Worm (Caenorhabditis elegans) whole organism, L1 larva: ENCODE results near the gene snap-29.

Source experiments
- C04F5.9 ChIP-seq: sonication (generic microtip); optimal IDR thresholded peaks from 2 replicates; lab custom pipeline; 2016; ENCODE audit warnings: missing genetic modification characterization, missing compliant biosample characterization
- Y116A8C.19 ChIP-seq: sonication (generic microtip); optimal IDR thresholded peaks from 2 replicates; lab custom pipeline; 2016; ENCODE audit warnings: missing compliant biosample characterization, missing genetic modification characterization, borderline replicate concordance
- ceh-63 ChIP-seq: fragments of 200-800 bp; sonication (Bioruptor generic); optimal IDR thresholded peaks from 2 replicates; lab custom pipeline; 2018; ENCODE audit warnings: mild to moderate bottlenecking, missing genetic modification characterization, missing compliant biosample characterization
- ceh-82 ChIP-seq, 3 experiments: fragments of 150-350 bp in 1 of 3; sonication (generic microtip) in 2 of 3; optimal IDR thresholded peaks; 2 replicates each; lab custom pipeline; 2014 to 2017; ENCODE audit warnings: missing biosample characterization in 3 of 3, missing genetic modification characterization in 3 of 3
- efl-1 ChIP-seq, 4 experiments: fragments of 150-350 bp; optimal IDR thresholded peaks in 3 of 4; peaks in 1 of 4; 1 replicate in 1 of 4; 2 replicates in 3 of 4; lab custom pipeline; 2014; ENCODE audit warnings: missing biosample characterization in 2 of 4, missing genetic modification characterization in 2 of 4, missing genetic modification reagents in 2 of 4
- elt-3 ChIP-seq, 6 experiments: fragments of 150-350 bp in 1 of 6; sonication (generic microtip); optimal IDR thresholded peaks; 2 replicates each; lab custom pipeline; 2017 to 2018; ENCODE audit warnings: missing biosample characterization in 6 of 6, missing genetic modification characterization in 6 of 6, inconsistent platforms in 1 of 6
- irx-1 ChIP-seq: sonication (generic microtip); optimal IDR thresholded peaks from 2 replicates; lab custom pipeline; 2016; ENCODE audit warnings: missing genetic modification characterization, missing compliant biosample characterization
- mef-2 ChIP-seq: fragments of 150-350 bp; optimal IDR thresholded peaks from 2 replicates; lab custom pipeline; 2014; ENCODE audit warnings: missing biosample characterization, missing genetic modification characterization
- nhr-28 ChIP-seq: fragments of 150-350 bp; optimal IDR thresholded peaks from 2 replicates; lab custom pipeline; 2014; ENCODE audit warnings: missing biosample characterization, missing genetic modification characterization
- nhr-76 ChIP-seq: sonication (generic microtip); optimal IDR thresholded peaks from 2 replicates; lab custom pipeline; 2017; ENCODE audit warnings: missing biosample characterization, missing genetic modification characterization
- skn-1 ChIP-seq: fragments of 150-350 bp; optimal IDR thresholded peaks from 2 replicates; lab custom pipeline; 2014; ENCODE audit warnings: missing biosample characterization, missing genetic modification characterization
- unc-130 ChIP-seq: fragments of 150-350 bp; optimal IDR thresholded peaks from 2 replicates; lab custom pipeline; 2017; ENCODE audit warnings: missing biosample characterization, missing genetic modification characterization, inconsistent platforms
- vab-15 ChIP-seq: sonication (generic microtip); optimal IDR thresholded peaks from 2 replicates; lab custom pipeline; 2017; ENCODE audit warnings: missing genotype, mild to moderate bottlenecking, missing genetic modification characterization, missing compliant biosample characterization
- xbp-1 ChIP-seq: sonication (generic microtip); optimal IDR thresholded peaks from 2 replicates; lab custom pipeline; 2016; ENCODE audit warnings: missing genetic modification characterization, missing compliant biosample characterization

DNA sequence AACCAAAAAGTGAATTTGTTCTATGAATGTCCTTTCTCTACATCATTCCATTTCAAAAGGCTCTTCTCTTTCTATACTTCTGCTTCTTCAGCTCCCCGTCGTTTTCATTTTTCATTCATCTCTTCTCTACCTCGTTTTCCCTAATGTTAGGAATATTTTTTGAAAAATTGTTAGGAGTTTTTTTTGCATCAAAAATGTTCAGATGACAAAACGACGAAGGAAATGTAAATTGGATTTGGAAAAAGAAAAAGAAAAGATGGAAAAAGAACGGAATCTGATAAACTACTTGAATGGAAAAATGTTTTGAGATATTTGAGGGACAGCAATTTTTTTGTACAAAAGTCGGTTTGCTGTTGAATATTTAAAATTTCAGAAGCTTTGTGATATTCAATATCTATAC lies 31.3 kb upstream of the snap-29 start:
- TF ChIP-seq nhr-76 (tag; lab: Kevin White, UChicago) (no peak), nhr-28 (tag; lab: Kevin White, UChicago) (no peak), Y116A8C.19 (no peak), xbp-1 (tag; lab: Kevin White, UChicago) (no peak), ceh-63 (no peak), unc-130 (tag; lab: Kevin White, UChicago) (no peak), C04F5.9 (tag; lab: Kevin White, UChicago) (no peak), vab-15 (tag; lab: Kevin White, UChicago) (no peak), irx-1 (tag; lab: Kevin White, UChicago) (no peak), mef-2 (tag; lab: Kevin White, UChicago) (no peak), ceh-82 (tag; optimal IDR thresholded peaks at IDR 0.05; lab: Kevin White, UChicago) (no peak), skn-1 (tag; lab: Kevin White, UChicago) (no peak), elt-3 (tag; optimal IDR thresholded peaks at IDR 0.05; lab: Kevin White, UChicago) (no peak), efl-1 (optimal IDR thresholded peaks at IDR 0.05; lab: Kevin White, UChicago) (no peak), efl-1 (GFP tag; optimal IDR thresholded peaks at IDR 0.05 in 1 of 2; lab: Kevin White, UChicago) (no peak)
